Worm (Caenorhabditis elegans): ENCODE data around the gene ran-2.

- TF ChIP-seq W03F9.2 (tag; optimal IDR thresholded peaks at IDR 0.05) (no peak), him-1 (tag; optimal IDR thresholded peaks at IDR 0.05) (no peak)
Measured at ce11 chrIII:7953208-7953607, 19.9 kb downstream of the ran-2 start, which contains the start of gene let-754.
